Worm (Caenorhabditis elegans): Measurements from ENCODE around the gene dhs-21.

dhs-21 gene

ce11 chrV:12728062-12728665 is 5.3 kb downstream of the dhs-21 start, which contains the start of the genes rpl-28 and mrpl-49:
TSS of gene rpl-28 (minus strand) at chrV:12728112.
TSS of gene mrpl-49 (plus strand) at chrV:12728631.
- TF ChIP-seq arid-1 (GFP tag; conservative IDR thresholded peaks at IDR 0.05) (no peak), fos-1 (tag; optimal IDR thresholded peaks at IDR 0.05) (no peak), F26F4.8 (GFP tag; conservative IDR thresholded peaks at IDR 0.05) (no peak), ces-1 (GFP tag; optimal IDR thresholded peaks at IDR 0.05) (no peak), set-16 (GFP tag; IDR thresholded peaks at IDR 0.05) (no peak), ceh-82 (tag; optimal IDR thresholded peaks at IDR 0.05) (no peak), attf-4 (tag; optimal IDR thresholded peaks at IDR 0.05) (no peak), ceh-32 (tag; optimal IDR thresholded peaks at IDR 0.05; ENCODE audit: poor library complexity) (no peak), saeg-2 (GFP tag; IDR thresholded peaks at IDR 0.05) (no peak), Y75B8A.6 (GFP tag; IDR thresholded peaks at IDR 0.05) (no peak), aly-2 (tag; optimal IDR thresholded peaks at IDR 0.05) (no peak), nhr-10 (tag; optimal IDR thresholded peaks at IDR 0.05) (no peak), dve-1 (tag; optimal IDR thresholded peaks at IDR 0.05; ENCODE audit: insufficient read depth) (peak; percentile 90), zip-2 (tag; optimal IDR thresholded peaks at IDR 0.05) (no peak), daf-19 (GFP tag; conservative IDR thresholded peaks at IDR 0.05) (no peak), egl-27 (tag; optimal IDR thresholded peaks at IDR 0.05) (no peak), D1046.2 (GFP tag; IDR thresholded peaks at IDR 0.05) (no peak), ceh-62 (tag; optimal IDR thresholded peaks at IDR 0.05) (no peak), lim-7 (GFP tag; IDR thresholded peaks at IDR 0.05) (no peak), F10B5.3 (tag; optimal IDR thresholded peaks at IDR 0.05) (no peak), dmd-9 (GFP tag; IDR thresholded peaks at IDR 0.05) (no peak), daf-16 (GFP tag; optimal IDR thresholded peaks at IDR 0.05) (no peak), daf-16 (tag; optimal IDR thresholded peaks at IDR 0.05) (peak; percentile 57), hif-1 (tag; optimal IDR thresholded peaks at IDR 0.05) (no peak), mes-2 (tag; optimal IDR thresholded peaks at IDR 0.05; ENCODE audit: poor library complexity, severe bottlenecking) (no peak), zfp-2 (tag; optimal IDR thresholded peaks at IDR 0.05) (no peak), mdl-1 (tag; optimal IDR thresholded peaks at IDR 0.05) (peak in 1 of 2 experiments; percentile 20), snpc-1.2 (GFP tag; IDR thresholded peaks at IDR 0.05) (no peak), madf-9 (GFP tag; conservative IDR thresholded peaks at IDR 0.05) (0 out of 2 replicates have a peak, but pooled peaks have one; percentile 26), ztf-7 (tag; optimal IDR thresholded peaks at IDR 0.05) (no peak), nhr-42 (GFP tag; IDR thresholded peaks at IDR 0.05) (0 out of 2 replicates have a peak, but pooled peaks have one; percentile 57), daf-8 (GFP tag; IDR thresholded peaks at IDR 0.05) (no peak), vab-7 (GFP tag; IDR thresholded peaks at IDR 0.05) (0 out of 2 replicates have a peak, but pooled peaks have one; percentile 6), nhr-28 (tag; optimal IDR thresholded peaks at IDR 0.05) (peak; percentile 80), lin-13 (GFP tag; optimal IDR thresholded peaks at IDR 0.05) (peak; percentile 29), madf-5 (GFP tag; IDR thresholded peaks at IDR 0.05) (no peak), zip-11 (GFP tag; IDR thresholded peaks at IDR 0.05) (no peak), lin-1 (GFP tag; IDR thresholded peaks at IDR 0.05) (no peak), mdt-29 (GFP tag; IDR thresholded peaks at IDR 0.05) (no peak), jun-1 (tag; optimal IDR thresholded peaks at IDR 0.05) (no peak), ctbp-1 (GFP tag; IDR thresholded peaks at IDR 0.05) (no peak), zfp-3 (GFP tag; conservative IDR thresholded peaks at IDR 0.05) (no peak), nhr-77 (tag; optimal IDR thresholded peaks at IDR 0.05) (peak; percentile 96), lir-3 (tag; optimal IDR thresholded peaks at IDR 0.05) (no peak), spr-3 (GFP tag; optimal IDR thresholded peaks at IDR 0.05) (no peak), lin-15B (tag; optimal IDR thresholded peaks at IDR 0.05) (peak; percentile 86), snpc-4 (tag; optimal IDR thresholded peaks at IDR 0.05) (no peak), hmg-1.1 (GFP tag; IDR thresholded peaks at IDR 0.05) (no peak; the same call in 1 of the 2 replicates), ceh-20 (GFP tag; IDR thresholded peaks at IDR 0.05) (no peak), nhr-76 (tag; optimal IDR thresholded peaks at IDR 0.05) (no peak), F37D6.2 (tag; optimal IDR thresholded peaks at IDR 0.05) (peak; percentile 22), nhr-11 (tag; optimal IDR thresholded peaks at IDR 0.05) (peak; percentile 88)

Data from whole organism, L4 larva.